Fruit fly (Drosophila melanogaster): Measurements from ENCODE around the gene CG7551.

Gene CG7551

DNA sequence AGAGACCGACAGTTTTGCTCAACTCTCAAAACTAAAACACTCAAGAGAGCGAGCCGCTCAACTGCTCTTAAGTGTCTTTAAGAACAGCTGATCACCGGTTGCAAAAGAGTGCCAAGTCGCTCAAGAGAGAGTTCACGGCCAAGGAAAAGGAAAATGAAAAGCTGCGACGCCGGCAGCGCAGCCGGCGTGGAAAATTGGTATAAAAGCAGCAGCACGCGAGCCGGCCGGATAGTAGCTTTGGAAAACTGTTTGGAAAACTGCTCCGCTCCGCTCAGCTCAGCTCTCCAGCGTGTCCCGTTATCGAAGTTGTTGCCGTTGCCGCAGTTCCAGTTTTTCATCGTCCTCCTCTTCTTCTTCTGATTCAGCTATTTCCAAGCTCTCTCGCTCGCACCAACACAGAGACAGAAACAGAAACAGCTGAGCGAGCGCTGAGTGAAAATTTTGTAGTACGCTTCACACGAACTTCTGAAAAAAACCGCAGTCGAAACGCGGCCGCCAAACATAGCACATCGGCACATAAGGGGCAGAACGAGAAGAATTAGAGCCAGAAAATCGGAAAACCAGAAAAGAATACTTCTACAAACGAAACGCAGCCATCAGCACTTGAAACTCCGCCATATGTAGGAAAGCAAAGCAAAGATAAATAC, 29.2 kb downstream of the CG7551 start, which contains the start of gene chrb (continued):
- TF ChIP-seq ey (GFP tag; optimal IDR thresholded peaks at IDR 0.05) (no peak), usp (GFP tag; optimal IDR thresholded peaks at IDR 0.05) (no peak), Hr78 (GFP tag; optimal IDR thresholded peaks at IDR 0.05) (no peak), Dif (GFP tag; optimal IDR thresholded peaks at IDR 0.05; ENCODE audit: partially characterized antibody) (peak; percentile 77)

DNA sequence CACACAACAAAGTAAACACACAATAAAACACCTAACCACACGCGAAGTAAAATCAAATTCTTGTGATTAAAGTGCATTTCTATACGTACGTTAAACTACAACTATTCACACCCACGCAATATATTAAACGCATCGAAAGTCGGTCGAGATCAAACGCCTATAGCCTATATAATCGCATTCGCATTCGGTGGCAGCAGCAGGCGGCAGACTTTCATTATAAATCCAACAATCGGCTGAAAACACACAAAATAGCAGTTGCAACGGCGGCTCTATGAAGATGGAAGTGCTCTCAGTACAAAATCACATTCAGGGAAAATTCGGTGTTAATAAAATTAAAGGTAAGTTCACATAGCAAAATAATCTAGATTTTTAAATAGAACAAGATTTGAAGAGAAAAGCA, 30.0 kb downstream of the CG7551 start:
- TF ChIP-seq foxo (GFP tag; optimal IDR thresholded peaks at IDR 0.05) = no peak
- TF ChIP-seq sv (GFP tag; optimal IDR thresholded peaks at IDR 0.05) = no peak
- TF ChIP-seq Jra (GFP tag; optimal IDR thresholded peaks at IDR 0.05) = no peak
- TF ChIP-seq tai (GFP tag; optimal IDR thresholded peaks at IDR 0.05) = no peak
- TF ChIP-seq CG32264 (GFP tag; optimal IDR thresholded peaks at IDR 0.05) = no peak
- no peak for TF ChIP-seq Hr83 (GFP tag; optimal IDR thresholded peaks at IDR 0.05; ENCODE audit: poor library complexity, severe bottlenecking)
- no peak for TF ChIP-seq Vsx2 (GFP tag; optimal IDR thresholded peaks at IDR 0.05; ENCODE audit: partially characterized antibody)
- TF ChIP-seq fru (GFP tag; optimal IDR thresholded peaks at IDR 0.05) = no peak
- no peak for TF ChIP-seq GATAd (GFP tag; optimal IDR thresholded peaks at IDR 0.05)
- TF ChIP-seq CG9705 (GFP tag; optimal IDR thresholded peaks at IDR 0.05) = no peak
- no peak for TF ChIP-seq usp (GFP tag; optimal IDR thresholded peaks at IDR 0.05)
- TF ChIP-seq ey (GFP tag; optimal IDR thresholded peaks at IDR 0.05) = no peak
- no peak for TF ChIP-seq rgr (GFP tag; optimal IDR thresholded peaks at IDR 0.05)
- TF ChIP-seq N (GFP tag; optimal IDR thresholded peaks at IDR 0.05) = no peak
- TF ChIP-seq Myc (optimal IDR thresholded peaks at IDR 0.05) = no peak
- no peak for TF ChIP-seq Sp1 (GFP tag; optimal IDR thresholded peaks at IDR 0.05)
- TF ChIP-seq HLH106 (tag; optimal IDR thresholded peaks at IDR 0.05) = no peak
- no peak for TF ChIP-seq br (GFP tag; optimal IDR thresholded peaks at IDR 0.05)
- TF ChIP-seq Abd-B (GFP tag; optimal IDR thresholded peaks at IDR 0.05) = no peak

DNA sequence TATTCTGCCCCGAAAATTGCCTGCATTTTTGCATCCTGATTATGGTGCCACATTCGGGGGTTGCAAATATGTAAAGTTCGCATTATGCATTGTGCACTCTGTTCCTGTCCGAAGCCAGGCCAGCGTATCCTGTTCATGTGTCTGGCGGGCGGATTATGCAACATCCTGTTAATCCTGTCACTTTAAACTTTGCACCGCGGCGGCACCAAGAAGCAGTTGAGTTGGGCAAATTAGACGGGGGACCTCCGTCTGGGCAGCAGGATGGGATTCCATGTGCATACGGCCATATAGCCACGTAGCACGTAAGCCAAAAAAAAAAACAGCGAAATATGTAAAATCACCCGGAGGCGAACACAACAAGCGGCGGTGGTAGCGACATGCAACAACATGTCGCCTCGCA, 31.2 kb downstream of the CG7551 start:
- TF ChIP-seq Sp1 (GFP tag; optimal IDR thresholded peaks at IDR 0.05) (no peak), Mio (GFP tag; optimal IDR thresholded peaks at IDR 0.05) (no peak), Hr83 (GFP tag; optimal IDR thresholded peaks at IDR 0.05; ENCODE audit: poor library complexity, severe bottlenecking) (no peak), h (GFP tag; optimal IDR thresholded peaks at IDR 0.05) (no peak), Dfd (GFP tag; optimal IDR thresholded peaks at IDR 0.05) (no peak), woc (GFP tag; optimal IDR thresholded peaks at IDR 0.05) (no peak), CrebA (GFP tag; optimal IDR thresholded peaks at IDR 0.05; ENCODE audit: borderline replicate concordance) (no peak), sage (GFP tag; optimal IDR thresholded peaks at IDR 0.05) (no peak), sv (GFP tag; optimal IDR thresholded peaks at IDR 0.05) (no peak), N (GFP tag; optimal IDR thresholded peaks at IDR 0.05) (no peak), dmrt93B (GFP tag; optimal IDR thresholded peaks at IDR 0.05) (no peak), Jra (GFP tag; optimal IDR thresholded peaks at IDR 0.05) (no peak), Abd-B (GFP tag; optimal IDR thresholded peaks at IDR 0.05) (no peak), CG32264 (GFP tag; optimal IDR thresholded peaks at IDR 0.05) (no peak), GATAd (GFP tag; optimal IDR thresholded peaks at IDR 0.05) (no peak), Dif (GFP tag; optimal IDR thresholded peaks at IDR 0.05; ENCODE audit: partially characterized antibody) (no peak), tai (GFP tag; optimal IDR thresholded peaks at IDR 0.05) (no peak)

DNA sequence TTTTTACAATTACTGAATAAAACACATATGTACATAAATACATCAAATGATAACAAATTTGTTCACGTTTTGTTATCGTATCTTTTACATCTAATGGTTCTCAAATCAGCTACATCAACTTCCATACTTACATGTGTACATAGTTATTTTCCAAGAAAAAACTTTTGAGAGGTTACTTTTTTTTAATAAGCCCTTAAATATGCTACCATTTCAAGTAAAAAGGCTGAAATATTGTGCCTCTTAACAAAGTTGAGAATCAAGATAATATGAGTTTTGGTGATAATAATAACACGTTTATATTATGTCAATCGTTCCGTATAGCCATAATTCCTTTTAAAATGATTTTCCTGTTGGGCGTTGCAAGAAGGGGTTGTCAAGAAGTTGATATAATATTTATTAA, 32.2 kb downstream of the CG7551 start:
- TF ChIP-seq tai (GFP tag; optimal IDR thresholded peaks at IDR 0.05) = peak; percentile 11
- no peak for TF ChIP-seq dmrt93B (GFP tag; optimal IDR thresholded peaks at IDR 0.05)
- TF ChIP-seq woc (GFP tag; optimal IDR thresholded peaks at IDR 0.05) = no peak
- TF ChIP-seq GATAd (GFP tag; optimal IDR thresholded peaks at IDR 0.05) = no peak

DNA sequence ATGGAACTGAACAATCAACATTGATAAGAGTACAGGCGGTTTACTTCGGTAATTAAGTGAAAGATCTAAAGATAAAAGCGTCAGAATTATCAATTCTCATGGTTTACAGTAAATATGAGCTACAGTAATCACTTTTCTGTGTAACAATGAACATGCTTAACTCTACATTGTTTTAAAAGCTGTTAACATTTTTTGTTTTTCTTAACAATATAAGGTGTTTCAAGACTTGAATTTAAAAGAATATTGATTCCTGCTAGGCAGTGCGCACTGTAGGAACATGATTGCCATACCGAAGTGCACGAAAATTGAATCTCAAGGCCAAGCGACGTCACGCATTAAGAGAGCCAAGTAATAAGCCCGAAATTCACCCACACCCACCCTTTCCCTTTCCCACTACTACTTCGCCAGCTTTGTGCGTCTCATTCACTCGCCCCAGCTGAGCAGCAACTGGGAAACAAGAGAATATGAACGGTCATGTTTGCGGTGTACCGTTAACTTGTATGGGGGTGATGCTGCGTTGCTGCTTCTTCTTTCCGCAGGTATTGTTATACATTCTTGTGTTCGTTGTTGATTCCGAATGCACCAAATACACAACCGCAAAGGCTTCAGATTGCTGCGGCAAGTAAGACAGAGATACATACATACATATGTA, 33.1 kb downstream of the CG7551 start:
- TF ChIP-seq pan (optimal IDR thresholded peaks at IDR 0.05) = no peak
- TF ChIP-seq br (GFP tag; optimal IDR thresholded peaks at IDR 0.05) = peak; percentile 89
- no peak for TF ChIP-seq Abd-B (GFP tag; optimal IDR thresholded peaks at IDR 0.05)
- TF ChIP-seq jim (GFP tag; optimal IDR thresholded peaks at IDR 0.05) = no peak
- peak; percentile 93 for TF ChIP-seq ey (GFP tag; optimal IDR thresholded peaks at IDR 0.05)
- no peak for TF ChIP-seq lola (GFP tag; optimal IDR thresholded peaks at IDR 0.05)
- peak; percentile 64 for TF ChIP-seq Jra (GFP tag; optimal IDR thresholded peaks at IDR 0.05)
- TF ChIP-seq Hr78 (GFP tag; optimal IDR thresholded peaks at IDR 0.05) = no peak
- no peak for TF ChIP-seq N (GFP tag; optimal IDR thresholded peaks at IDR 0.05)
- no peak for TF ChIP-seq Myc (optimal IDR thresholded peaks at IDR 0.05)
- TF ChIP-seq dmrt93B (GFP tag; optimal IDR thresholded peaks at IDR 0.05) = peak; percentile 71
- TF ChIP-seq CG9705 (GFP tag; optimal IDR thresholded peaks at IDR 0.05) = peak; percentile 73
- peak; percentile 93 for TF ChIP-seq Hnf4 (GFP tag; optimal IDR thresholded peaks at IDR 0.05)
- TF ChIP-seq Dif (GFP tag; optimal IDR thresholded peaks at IDR 0.05; ENCODE audit: partially characterized antibody) = no peak
- TF ChIP-seq Mio (GFP tag; optimal IDR thresholded peaks at IDR 0.05) = peak; percentile 13
- peak; percentile 76 for TF ChIP-seq woc (GFP tag; optimal IDR thresholded peaks at IDR 0.05)
- TF ChIP-seq Hr83 (GFP tag; optimal IDR thresholded peaks at IDR 0.05; ENCODE audit: poor library complexity, severe bottlenecking) = peak; percentile 45
- no peak for TF ChIP-seq dl (GFP tag; optimal IDR thresholded peaks at IDR 0.05; ENCODE audit: insufficient read depth in 1 of 2, partially characterized antibody in 2 of 2)
- TF ChIP-seq foxo (GFP tag; optimal IDR thresholded peaks at IDR 0.05) = peak in 1 of 2 experiments; percentile 94
- TF ChIP-seq GATAd (GFP tag; optimal IDR thresholded peaks at IDR 0.05) = no peak
- no peak for TF ChIP-seq Vsx2 (GFP tag; optimal IDR thresholded peaks at IDR 0.05; ENCODE audit: partially characterized antibody)
- TF ChIP-seq CrebA (GFP tag; optimal IDR thresholded peaks at IDR 0.05; ENCODE audit: borderline replicate concordance) = peak; percentile 18
- TF ChIP-seq fru (GFP tag; optimal IDR thresholded peaks at IDR 0.05) = peak; percentile 94
- TF ChIP-seq psq (GFP tag; optimal IDR thresholded peaks at IDR 0.05) = peak; percentile 80
- peak; percentile 75 for TF ChIP-seq CG32264 (GFP tag; optimal IDR thresholded peaks at IDR 0.05)
- no peak for TF ChIP-seq dsf (GFP tag; optimal IDR thresholded peaks at IDR 0.05; ENCODE audit: borderline replicate concordance)
- TF ChIP-seq h (GFP tag; optimal IDR thresholded peaks at IDR 0.05) = peak; percentile 95
- TF ChIP-seq rgr (GFP tag; optimal IDR thresholded peaks at IDR 0.05) = peak; percentile 94
- no peak for TF ChIP-seq usp (GFP tag; optimal IDR thresholded peaks at IDR 0.05)

Measured in whole organism, wandering third instar larva.